Worm (Caenorhabditis elegans): Measurements from ENCODE around the gene ule-5.

ce11 chrX:11908226-11908625 lies 25.3 kb downstream of the ule-5 start:
- TF ChIP-seq hmbx-1 (tag; optimal IDR thresholded peaks at IDR 0.05): no peak
- no peak for TF ChIP-seq pes-1 (GFP tag; IDR thresholded peaks at IDR 0.05)
